Worm (Caenorhabditis elegans): ENCODE results near the gene srh-35.
A peak's percentile ranks its signal among the peaks of the same experiment; 100 is the strongest.

ce11 chrV:484285-484890, 35.4 kb upstream of the srh-35 start, which contains the start of gene nhr-212:
- TF ChIP-seq unc-62 (GFP tag; optimal IDR thresholded peaks at IDR 0.05) (no peak), blmp-1 (tag; optimal IDR thresholded peaks at IDR 0.05) (no peak), lsy-2 (tag; optimal IDR thresholded peaks at IDR 0.05) (no peak), nhr-76 (tag; optimal IDR thresholded peaks at IDR 0.05) (no peak), pha-4 (tag; optimal IDR thresholded peaks at IDR 0.05) (peak; percentile 6), zip-8 (tag; optimal IDR thresholded peaks at IDR 0.05) (no peak), bed-3 (GFP tag; optimal IDR thresholded peaks at IDR 0.05) (no peak)

Measured in whole organism, mixed stage, embryonic.